Worm (Caenorhabditis elegans) whole organism, L4/young adult: ENCODE results near the gene F11D5.1.

ENCODE experiments used
- W03F9.2 ChIP-seq: fragments of 150-350 bp; optimal IDR thresholded peaks from 2 replicates; lab custom pipeline; 2014; ENCODE audit warnings: missing biosample characterization, missing genetic modification characterization
- dao-5 ChIP-seq: sonication (generic microtip); optimal IDR thresholded peaks from 2 replicates; lab custom pipeline; 2016; ENCODE audit warnings: missing genotype, missing genetic modification characterization, moderate library complexity, missing compliant biosample characterization
- him-1 ChIP-seq: sonication (generic microtip); optimal IDR thresholded peaks from 2 replicates; lab custom pipeline; 2016; ENCODE audit warnings: missing genotype, missing genetic modification reagents, missing genetic modification characterization, missing compliant biosample characterization

F11D5.1 gene

DNA sequence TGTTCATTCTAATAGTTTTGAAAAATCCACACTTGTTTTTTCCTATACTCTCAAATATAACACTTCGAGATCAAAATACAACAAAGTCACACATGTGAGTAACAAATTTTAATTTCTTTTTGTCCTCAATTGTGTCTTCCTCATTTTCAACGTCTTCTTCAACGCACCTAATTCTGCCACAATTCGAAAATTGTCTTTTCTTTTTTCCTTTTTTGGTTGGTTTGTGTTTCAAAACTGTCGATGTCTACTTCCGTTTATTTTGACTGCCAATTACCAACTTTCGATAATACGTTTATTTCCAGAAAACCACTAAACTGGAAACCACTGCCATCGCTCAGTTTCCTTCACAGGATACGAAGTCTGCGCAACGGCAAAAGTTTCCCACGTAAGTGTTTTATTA lies at the start of gene F11D5.1:
F11D5.1 (plus strand) TSS at position 301 of the 400 bp plus-strand sequence.
- no peak for TF ChIP-seq him-1 (tag; lab: Kevin White, UChicago)
- no peak for TF ChIP-seq dao-5 (tag; lab: Kevin White, UChicago)
- no peak for TF ChIP-seq W03F9.2 (tag; lab: Kevin White, UChicago)

DNA sequence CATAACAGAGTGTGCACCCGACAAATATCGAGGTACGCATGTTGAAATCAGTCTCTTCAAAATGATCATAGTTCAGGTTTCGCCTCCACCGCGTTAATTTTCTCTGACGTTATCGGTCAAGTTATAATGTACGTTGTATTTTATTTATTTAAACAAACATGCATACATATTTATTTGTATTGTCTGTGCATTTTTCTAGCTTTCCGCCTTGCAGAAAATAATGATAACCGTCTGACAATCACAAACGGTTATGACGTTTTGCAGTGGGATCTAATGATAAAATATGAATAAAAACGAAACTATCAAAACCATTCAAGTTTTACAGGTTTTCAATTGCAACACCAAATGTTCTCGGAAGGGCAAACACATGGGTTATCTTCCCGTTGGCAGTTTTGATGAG lies 49.7 kb upstream of the F11D5.1 start:
- no peak for TF ChIP-seq W03F9.2 (tag; lab: Kevin White, UChicago)
- TF ChIP-seq dao-5 (tag; lab: Kevin White, UChicago): no peak
- TF ChIP-seq him-1 (tag; lab: Kevin White, UChicago): no peak

DNA sequence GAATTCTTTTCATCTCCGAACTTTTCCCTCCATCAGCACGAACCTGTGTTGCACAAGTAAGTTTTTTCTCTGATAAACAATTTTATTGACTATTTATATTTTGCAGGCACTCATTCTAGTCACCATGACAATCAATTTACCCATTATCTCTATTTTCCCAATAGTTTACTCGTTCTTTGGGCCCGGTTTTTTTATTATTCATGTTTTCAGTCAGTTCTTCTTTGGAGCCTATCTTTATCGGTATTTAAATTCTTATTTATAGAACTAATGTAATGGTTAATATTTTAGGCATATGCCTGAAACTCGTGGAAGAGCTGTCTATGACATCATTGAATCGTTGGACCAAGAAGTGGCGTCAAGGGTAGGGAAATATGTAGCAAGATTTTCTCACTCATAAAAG lies 48.0 kb upstream of the F11D5.1 start:
- no peak for TF ChIP-seq W03F9.2 (tag; lab: Kevin White, UChicago)
- no peak for TF ChIP-seq dao-5 (tag; lab: Kevin White, UChicago)
- no peak for TF ChIP-seq him-1 (tag; lab: Kevin White, UChicago)

DNA sequence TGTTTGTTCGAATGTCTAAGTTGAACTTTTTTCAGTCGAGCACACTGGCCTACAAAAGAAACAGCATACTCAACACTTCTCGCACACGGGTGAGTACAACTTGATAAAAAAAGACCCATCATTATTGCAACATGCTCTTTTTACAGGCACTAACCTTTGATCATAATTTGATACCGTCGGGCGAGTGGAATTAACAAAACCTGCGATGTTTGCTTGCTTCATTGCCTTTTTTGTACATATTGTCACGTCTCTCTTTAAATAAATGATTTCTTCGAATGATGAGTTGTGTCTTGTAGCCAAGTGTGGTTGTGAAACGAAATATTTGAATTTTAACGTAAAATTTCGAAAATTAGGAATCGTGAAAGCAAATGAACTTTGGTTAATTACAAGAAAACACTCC lies 47.5 kb upstream of the F11D5.1 start:
- TF ChIP-seq dao-5 (tag; lab: Kevin White, UChicago): no peak

DNA sequence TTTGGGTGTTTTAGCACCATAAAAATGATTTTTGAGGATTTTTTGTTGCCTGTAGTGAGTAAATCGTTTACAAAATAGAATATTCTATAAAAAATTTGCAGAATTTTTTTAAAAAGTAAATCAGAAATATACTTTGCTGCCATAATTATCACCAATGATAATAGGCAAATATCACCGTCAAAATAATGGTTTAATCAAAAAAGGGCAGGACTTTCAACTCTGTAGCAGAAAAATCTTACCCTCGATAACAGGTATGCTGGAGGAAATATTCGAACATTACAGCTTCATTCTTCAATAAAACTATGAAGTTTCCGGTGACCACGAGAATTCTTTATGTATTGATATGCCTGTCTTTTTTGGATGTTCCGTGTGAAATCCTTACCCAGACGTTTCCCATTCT lies 43.7 kb upstream of the F11D5.1 start, which contains the start of gene K09C4.4:
K09C4.4 (plus strand) TSS at position 301 of the 400 bp plus-strand sequence.
- TF ChIP-seq dao-5 (tag; lab: Kevin White, UChicago) (no peak), him-1 (tag; lab: Kevin White, UChicago) (no peak), W03F9.2 (tag; lab: Kevin White, UChicago) (no peak)

DNA sequence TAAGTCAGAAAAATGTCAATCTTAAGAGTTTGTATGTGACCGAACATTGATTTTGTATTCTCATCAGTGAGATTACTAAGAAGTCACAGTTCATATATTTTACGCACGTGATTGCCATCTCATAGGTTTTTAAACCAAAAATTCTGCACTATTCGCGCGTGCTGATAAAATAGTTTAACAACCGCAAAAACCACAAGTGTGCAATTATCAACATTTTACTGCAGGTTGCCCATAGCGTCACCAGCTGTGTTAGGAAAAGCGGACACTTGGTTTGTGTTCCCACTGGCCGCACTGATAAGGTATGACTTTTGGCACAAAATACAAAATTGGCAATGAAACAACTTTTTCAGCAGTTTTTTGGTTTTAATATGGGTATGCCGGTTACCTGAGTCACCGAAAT lies 42.8 kb upstream of the F11D5.1 start:
- TF ChIP-seq him-1 (tag; lab: Kevin White, UChicago): no peak
- no peak for TF ChIP-seq dao-5 (tag; lab: Kevin White, UChicago)
- no peak for TF ChIP-seq W03F9.2 (tag; lab: Kevin White, UChicago)

DNA sequence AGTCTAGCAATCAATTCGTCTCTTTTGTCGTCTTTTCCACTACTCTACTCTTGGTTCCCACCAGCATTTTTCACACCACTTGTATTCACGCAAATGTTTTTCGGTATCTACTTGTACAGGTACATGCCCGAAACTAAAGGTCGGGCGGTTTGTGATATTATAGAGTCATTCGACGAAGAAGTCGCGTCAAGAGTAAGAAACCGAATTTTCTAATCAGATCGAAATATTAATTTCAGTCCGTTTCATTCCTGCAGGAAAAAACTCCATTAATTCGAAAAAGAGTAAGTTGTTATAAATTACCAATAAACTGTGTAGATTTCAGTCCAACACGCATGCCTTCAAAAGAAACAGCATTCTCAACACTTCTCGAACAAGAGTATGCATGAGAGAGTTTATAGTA lies 41.0 kb upstream of the F11D5.1 start:
- TF ChIP-seq him-1 (tag; lab: Kevin White, UChicago) (no peak), W03F9.2 (tag; lab: Kevin White, UChicago) (no peak), dao-5 (tag; lab: Kevin White, UChicago) (no peak)

DNA sequence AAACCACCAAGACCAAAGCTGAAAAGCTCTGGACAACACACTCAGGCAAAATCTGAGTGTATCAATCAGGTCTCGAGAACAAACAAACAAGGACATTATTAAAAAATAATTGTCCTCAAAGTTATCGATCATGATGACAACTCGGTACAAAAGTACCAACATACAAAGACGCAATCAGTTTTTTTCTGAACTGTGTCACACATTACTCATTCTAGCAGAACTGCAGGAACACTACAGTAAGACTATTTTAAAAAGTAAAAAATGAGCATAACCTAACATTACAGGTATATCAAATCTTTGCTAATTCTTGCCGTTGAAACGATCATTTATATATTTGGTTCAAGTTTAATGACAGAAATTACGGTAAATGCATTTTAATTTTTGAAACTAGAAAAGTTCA lies 36.7 kb upstream of the F11D5.1 start, which contains the start of gene K09C4.2:
K09C4.2 (plus strand) TSS at position 301 of the 400 bp plus-strand sequence.
- no peak for TF ChIP-seq W03F9.2 (tag; lab: Kevin White, UChicago)
- no peak for TF ChIP-seq him-1 (tag; lab: Kevin White, UChicago)
- TF ChIP-seq dao-5 (tag; lab: Kevin White, UChicago): no peak

DNA sequence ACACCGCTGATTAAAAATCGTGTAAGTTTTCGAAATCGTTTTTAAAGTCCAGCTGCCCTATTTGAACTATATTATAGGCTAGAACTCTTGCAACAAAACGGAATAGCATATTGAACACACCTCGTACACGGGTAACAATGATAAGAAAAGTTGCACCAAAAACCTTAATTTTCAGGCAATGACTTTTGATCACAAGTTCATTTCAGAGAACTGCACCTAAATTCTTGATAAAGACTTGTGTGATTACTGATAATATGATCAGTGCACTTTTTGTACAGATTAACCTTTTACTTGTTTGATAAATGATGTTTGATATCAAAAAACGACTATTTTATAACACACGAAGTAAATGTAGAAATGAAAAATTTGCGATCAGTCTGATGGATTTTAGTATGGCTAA lies 35.1 kb upstream of the F11D5.1 start:
- TF ChIP-seq him-1 (tag; lab: Kevin White, UChicago) (no peak), dao-5 (tag; lab: Kevin White, UChicago) (no peak), W03F9.2 (tag; lab: Kevin White, UChicago) (no peak)

DNA sequence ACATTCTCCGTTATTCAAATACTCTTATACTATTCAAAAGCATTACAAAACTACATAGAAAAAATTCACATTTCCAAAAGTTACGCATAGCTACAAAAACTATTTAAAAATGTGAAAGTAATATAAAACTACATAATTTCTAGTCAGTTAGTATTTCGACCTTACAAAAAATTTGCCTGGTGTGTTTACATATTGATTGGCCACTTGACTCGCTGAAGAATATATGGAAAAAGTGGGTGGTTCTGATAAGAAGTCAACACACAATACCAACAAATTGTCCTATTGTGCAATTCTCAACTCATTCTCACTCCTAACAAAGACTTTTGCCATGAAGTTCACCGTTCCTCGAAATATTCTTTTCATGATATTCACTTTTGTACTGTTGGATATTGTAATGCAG lies 34.3 kb upstream of the F11D5.1 start, which contains the start of gene K09C4.1:
K09C4.1 (plus strand) TSS at position 301 of the 400 bp plus-strand sequence.
- no peak for TF ChIP-seq dao-5 (tag; lab: Kevin White, UChicago)
- no peak for TF ChIP-seq him-1 (tag; lab: Kevin White, UChicago)
- TF ChIP-seq W03F9.2 (tag; lab: Kevin White, UChicago): no peak

DNA sequence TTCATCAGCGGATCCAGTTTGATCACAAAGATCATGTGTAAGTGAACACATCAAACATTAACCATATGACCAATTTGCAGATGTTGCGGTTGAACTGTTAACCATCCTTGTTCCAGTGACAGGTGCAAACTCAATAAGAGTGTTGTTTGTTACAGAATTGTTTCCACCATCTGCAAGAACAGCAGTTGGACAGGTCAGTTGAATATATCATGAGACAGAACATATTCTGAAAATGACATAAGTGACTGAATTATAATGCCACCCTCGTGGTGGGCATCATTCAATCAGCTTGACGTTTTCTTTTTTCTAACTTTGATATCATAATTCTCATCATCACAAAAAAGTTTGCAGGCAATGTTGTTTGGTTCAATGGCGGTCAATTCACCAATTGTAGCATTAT lies 32.3 kb upstream of the F11D5.1 start:
- no peak for TF ChIP-seq W03F9.2 (tag; lab: Kevin White, UChicago)
- TF ChIP-seq him-1 (tag; lab: Kevin White, UChicago): no peak

DNA sequence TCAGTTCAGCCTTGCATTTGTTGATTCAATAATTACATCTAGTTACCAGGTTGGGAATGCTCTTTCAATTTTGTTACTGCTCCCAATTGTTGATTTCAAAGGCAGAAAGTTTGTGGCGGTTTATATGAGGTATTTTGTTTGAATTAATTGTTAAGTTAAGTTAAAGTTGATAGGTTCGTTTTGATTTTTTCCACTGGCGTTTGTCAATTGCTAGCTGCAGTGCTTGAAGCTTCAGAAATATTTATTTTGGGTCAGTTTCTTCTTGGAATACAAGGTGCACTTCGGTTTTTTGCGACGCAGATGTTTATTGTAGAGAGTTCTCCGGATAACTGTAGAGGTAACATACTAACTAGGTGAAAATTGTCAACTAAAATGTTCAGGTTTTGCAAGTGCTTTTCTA lies 31.2 kb upstream of the F11D5.1 start, which contains the start of gene F11D5.5:
F11D5.5 (plus strand) TSS at position 301 of the 400 bp plus-strand sequence.
- no peak for TF ChIP-seq dao-5 (tag; lab: Kevin White, UChicago)

DNA sequence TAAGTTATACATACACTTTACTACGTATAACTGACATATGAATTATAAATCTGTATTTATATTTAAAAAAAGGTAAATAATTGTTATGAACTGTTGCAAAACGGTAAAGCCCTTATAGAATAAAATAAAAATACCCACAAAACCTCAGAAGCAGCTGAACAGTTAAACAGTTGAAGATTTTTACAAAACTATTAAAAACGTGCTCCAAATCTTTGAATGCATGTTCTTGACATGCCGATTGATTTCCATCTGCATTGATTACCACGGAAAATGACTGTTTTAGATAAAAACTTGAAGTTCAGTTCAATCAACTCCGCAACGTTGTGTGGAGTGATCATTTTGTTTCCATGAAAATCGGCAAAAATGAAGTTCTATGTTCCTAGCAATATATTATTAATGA lies 28.9 kb upstream of the F11D5.1 start, which contains the start of gene F11D5.7:
F11D5.7 (plus strand) TSS at position 301 of the 400 bp plus-strand sequence.
- TF ChIP-seq him-1 (tag; lab: Kevin White, UChicago) (no peak), dao-5 (tag; lab: Kevin White, UChicago) (no peak), W03F9.2 (tag; lab: Kevin White, UChicago) (no peak)

DNA sequence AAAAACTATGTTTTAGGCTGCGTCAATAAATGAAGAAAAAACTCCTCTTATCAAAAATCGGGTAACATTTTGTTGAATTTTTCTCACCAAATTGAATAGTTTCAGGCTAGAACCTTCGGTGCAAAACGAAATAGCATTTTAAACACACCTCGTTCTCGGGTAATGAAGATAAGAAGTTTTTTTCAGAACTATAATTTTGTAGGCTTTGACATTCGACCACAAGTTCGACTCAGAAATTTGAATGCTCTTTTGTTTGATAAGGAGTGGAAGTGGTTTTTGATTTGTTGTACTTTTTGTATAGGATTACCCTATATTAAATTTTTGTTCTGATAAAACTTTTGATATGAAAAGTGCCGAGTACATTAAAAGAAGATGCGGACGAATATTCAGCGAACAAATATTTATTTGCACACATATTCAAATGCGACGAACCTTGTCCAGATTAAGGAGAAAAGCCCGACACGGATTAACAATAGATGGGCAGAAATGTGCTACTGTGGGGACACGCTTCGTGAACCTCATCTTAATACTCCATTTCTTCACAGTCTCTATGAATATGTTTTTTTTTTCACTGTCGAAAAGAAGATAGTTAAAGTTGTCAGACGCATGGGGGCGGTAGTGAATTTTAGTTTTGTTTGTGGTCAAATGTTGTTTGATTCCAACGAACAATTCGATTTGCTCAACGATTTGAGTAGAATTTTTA lies 26.2 kb upstream of the F11D5.1 start:
- no peak for TF ChIP-seq dao-5 (tag; lab: Kevin White, UChicago)
- no peak for TF ChIP-seq him-1 (tag; lab: Kevin White, UChicago)
- no peak for TF ChIP-seq W03F9.2 (tag; lab: Kevin White, UChicago)
